Worm (Caenorhabditis elegans) whole organism, young adult: ENCODE measurements around the gene Y54G9A.5.

Source experiments
- C17E4.6 ChIP-seq: fragments of 200-800 bp; sonication (Bioruptor generic); IDR thresholded peaks from 2 replicates; pipeline ENCODE4 v1.3.6; 2022; ENCODE audit warnings: missing genetic modification reagents, missing genetic modification characterization, missing compliant biosample characterization
- Y56A3A.18 ChIP-seq: fragments of 200-800 bp; sonication (Bioruptor generic); IDR thresholded peaks from 2 replicates; pipeline ENCODE4 v1.3.6; 2022; ENCODE audit warnings: missing genetic modification reagents, missing genetic modification characterization, missing compliant biosample characterization
- ama-1 ChIP-seq, 3 experiments: fragments of 150-350 bp in 1 of 3; sonication (generic microtip) in 2 of 3; optimal IDR thresholded peaks; 2 replicates each; lab custom pipeline; 2014 to 2018; ENCODE audit warnings: missing biosample characterization in 2 of 3, missing genetic modification characterization in 2 of 3, missing genetic modification reagents in 2 of 3
- aptf-2 ChIP-seq: fragments of 200-800 bp; sonication (Bioruptor generic); conservative IDR thresholded peaks from 2 replicates; pipeline ENCODE4 v1.3.6; 2022; ENCODE audit warnings: missing genetic modification reagents, missing genetic modification characterization, missing compliant biosample characterization
- atf-7 ChIP-seq: sonication (generic microtip); optimal IDR thresholded peaks from 2 replicates; lab custom pipeline; 2017; ENCODE audit warnings: mild to moderate bottlenecking, missing genetic modification characterization, missing compliant biosample characterization
- athp-1 ChIP-seq: sonication (generic microtip); optimal IDR thresholded peaks from 2 replicates; lab custom pipeline; 2017; ENCODE audit warnings: mild to moderate bottlenecking, missing genetic modification characterization, missing compliant biosample characterization
- hsf-1 ChIP-seq: fragments of 200-800 bp; sonication (Bioruptor generic); IDR thresholded peaks from 2 replicates; pipeline ENCODE4 v1.3.6; 2022; ENCODE audit warnings: missing genetic modification reagents, missing genetic modification characterization, missing compliant biosample characterization
- nhr-120 ChIP-seq: fragments of 200-800 bp; sonication (Bioruptor generic); IDR thresholded peaks from 2 replicates; pipeline ENCODE4 v1.3.6; 2022; ENCODE audit warnings: missing genetic modification characterization, missing compliant biosample characterization
- pbrm-1 ChIP-seq: fragments of 200-800 bp; sonication (Bioruptor generic); IDR thresholded peaks from 2 replicates; pipeline ENCODE4 v1.3.6; 2022; ENCODE audit warnings: missing genetic modification reagents, missing genetic modification characterization, missing compliant biosample characterization
- snpc-4 ChIP-seq, 5 experiments: fragments of 150-350 bp in 1 of 5; sonication (generic microtip) in 4 of 5; optimal IDR thresholded peaks; 2 replicates each; lab custom pipeline; 2014 to 2018; ENCODE audit warnings: missing genetic modification characterization in 5 of 5, missing biosample characterization in 3 of 5, antibody characterized with exemption in 2 of 5, mild to moderate bottlenecking in 2 of 5, missing compliant biosample characterization in 2 of 5, missing genotype in 2 of 5, moderate library complexity in 2 of 5, missing genetic modification reagents in 1 of 5
- ztf-25 ChIP-seq: fragments of 200-800 bp; sonication (Bioruptor generic); IDR thresholded peaks from 2 replicates; pipeline ENCODE4 v1.3.6; 2022; ENCODE audit warnings: missing genetic modification reagents, missing genetic modification characterization, missing compliant biosample characterization

DNA sequence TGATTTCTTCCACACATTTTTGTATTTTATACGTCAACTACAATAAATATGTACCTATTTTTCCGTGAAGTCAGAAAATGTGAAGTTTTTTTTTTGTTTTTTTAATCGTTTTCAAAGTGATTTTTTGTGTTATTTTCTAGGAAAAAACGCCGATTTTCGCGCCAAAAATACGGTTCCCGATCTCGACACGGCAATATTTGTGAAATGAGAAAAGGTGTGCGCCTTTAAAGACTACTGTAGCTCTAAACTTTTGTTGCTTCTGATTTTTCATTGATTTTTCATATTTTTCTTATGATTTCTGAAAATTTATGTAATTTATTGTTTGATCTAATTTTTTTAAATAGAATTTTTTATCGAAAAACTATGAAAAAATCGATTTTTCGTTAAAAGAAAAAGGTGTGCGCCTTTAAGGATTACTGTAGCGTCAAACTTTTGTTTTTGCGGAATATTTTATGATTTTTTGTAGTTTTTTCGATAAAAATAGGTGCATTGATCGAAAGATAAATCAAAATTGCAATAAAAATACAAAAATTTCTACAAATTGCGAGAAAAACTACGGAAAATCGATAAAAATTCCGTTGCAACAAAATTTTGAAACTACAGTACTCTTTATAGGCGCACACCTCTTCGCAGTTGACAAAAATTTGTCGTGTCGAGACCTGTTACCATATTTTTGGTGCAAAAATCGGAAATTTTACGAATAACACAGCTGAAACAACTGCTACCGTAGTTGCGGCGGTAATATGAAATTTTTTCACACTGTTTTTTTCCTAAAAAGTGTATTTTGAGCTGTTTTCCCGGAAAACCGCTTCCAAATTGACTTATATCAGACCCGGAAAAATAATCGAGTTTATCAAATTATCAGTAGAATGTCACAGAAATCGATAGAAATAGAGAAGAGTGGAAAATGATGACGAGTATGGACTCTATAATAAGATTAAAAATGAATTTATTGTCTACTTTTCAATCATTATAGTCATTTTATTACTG lies 27.2 kb upstream of the Y54G9A.5 start, which contains the start of gene kqt-3:
- TF ChIP-seq ama-1 (optimal IDR thresholded peaks at IDR 0.05; lab: Kevin White, UChicago) (no peak), ama-1 (GFP tag; optimal IDR thresholded peaks at IDR 0.05; lab: Kevin White, UChicago) (no peak), pbrm-1 (GFP tag; lab: Robert Waterston, UW) (no peak), C17E4.6 (GFP tag; lab: Robert Waterston, UW) (no peak), ztf-25 (no peak), hsf-1 (GFP tag; lab: Robert Waterston, UW) (no peak), athp-1 (tag; lab: Kevin White, UChicago) (no peak), snpc-4 (GFP tag; optimal IDR thresholded peaks at IDR 0.05; lab: Kevin White, UChicago) (no peak), snpc-4 (tag; optimal IDR thresholded peaks at IDR 0.05; lab: Kevin White, UChicago) (no peak), aptf-2 (no peak), Y56A3A.18 (GFP tag; lab: Robert Waterston, UW) (no peak), nhr-120 (GFP tag; lab: Robert Waterston, UW) (no peak), atf-7 (tag; lab: Kevin White, UChicago) (no peak)
